Fruit fly (Drosophila melanogaster) whole organism, adult: Measurements from ENCODE around the gene CG33687.

Source experiments
- CG11617 ChIP-seq: fragments of 200-800 bp; sonication (Bioruptor generic); optimal IDR thresholded peaks from 2 replicates; lab custom pipeline; 2017; ENCODE audit warnings: mild to moderate bottlenecking, missing biosample characterization, missing genetic modification reagents, missing genetic modification characterization
- CG12768 ChIP-seq: fragments of 200-800 bp; sonication (Bioruptor generic); optimal IDR thresholded peaks from 2 replicates; lab custom pipeline; 2017; ENCODE audit warnings: missing biosample characterization, missing genetic modification characterization, mild to moderate bottlenecking, moderate library complexity, missing genetic modification reagents
- CG33017 ChIP-seq: fragments of 200-800 bp; sonication (Bioruptor generic); optimal IDR thresholded peaks from 2 replicates; lab custom pipeline; 2018; ENCODE audit warnings: missing biosample characterization, mild to moderate bottlenecking, missing genetic modification characterization, moderate library complexity
- CG5204 ChIP-seq: fragments of 200-800 bp; sonication (Bioruptor generic); optimal IDR thresholded peaks from 2 replicates; lab custom pipeline; 2016; ENCODE audit warnings: missing biosample characterization, missing genetic modification characterization
- CG7101 ChIP-seq: fragments of 200-800 bp; sonication (Bioruptor generic); optimal IDR thresholded peaks from 2 replicates; lab custom pipeline; 2018; ENCODE audit warnings: missing biosample characterization, mild to moderate bottlenecking, missing genetic modification characterization, moderate library complexity
- Clk ChIP-seq: fragments of 200-800 bp; sonication (Bioruptor generic); optimal IDR thresholded peaks from 2 replicates; lab custom pipeline; 2017; ENCODE audit warnings: missing biosample characterization, missing genetic modification characterization
- Crg-1 ChIP-seq: fragments of 200-800 bp; sonication (Bioruptor generic); optimal IDR thresholded peaks from 2 replicates; lab custom pipeline; 2016; ENCODE audit warnings: missing biosample characterization, missing genetic modification characterization
- bab1 ChIP-seq: fragments of 200-800 bp; sonication (Bioruptor generic); optimal IDR thresholded peaks from 3 replicates; lab custom pipeline; 2019; ENCODE audit warnings: missing biosample characterization, mild to moderate bottlenecking, missing genetic modification characterization, moderate library complexity
- cic ChIP-seq: fragments of 200-800 bp; sonication (Bioruptor generic); optimal IDR thresholded peaks from 2 replicates; lab custom pipeline; 2017; ENCODE audit warnings: missing biosample characterization, mild to moderate bottlenecking, missing genetic modification characterization, moderate library complexity
- kay ChIP-seq: fragments of 200-800 bp; sonication (Bioruptor generic); peaks from one replicate; lab custom pipeline; 2016; ENCODE audit warnings: missing biosample characterization, missing genetic modification characterization, borderline replicate concordance
- ovo ChIP-seq: fragments of 200-800 bp; sonication (Bioruptor generic); optimal IDR thresholded peaks from 2 replicates; lab custom pipeline; 2016; ENCODE audit warnings: missing biosample characterization, missing genetic modification characterization
- pad ChIP-seq: fragments of 200-800 bp; sonication (Bioruptor generic); optimal IDR thresholded peaks from 3 replicates; lab custom pipeline; 2017; ENCODE audit warnings: missing biosample characterization, missing genetic modification characterization, mild to moderate bottlenecking, moderate library complexity, missing genetic modification reagents
- tj ChIP-seq: fragments of 200-800 bp; sonication (Bioruptor generic); optimal IDR thresholded peaks from 3 replicates; lab custom pipeline; 2017; ENCODE audit warnings: missing biosample characterization, mild to moderate bottlenecking, missing genetic modification characterization, moderate library complexity
- toe ChIP-seq: fragments of 200-800 bp; sonication (Bioruptor generic); optimal IDR thresholded peaks from 2 replicates; lab custom pipeline; 2016; ENCODE audit warnings: missing biosample characterization, missing genetic modification characterization

- no peak for TF ChIP-seq bab1
- TF ChIP-seq CG12768 (GFP tag; lab: Kevin White, UChicago): no peak
- TF ChIP-seq CG11617 (GFP tag; lab: Kevin White, UChicago): no peak
- no peak for TF ChIP-seq CG5204 (GFP tag; lab: Kevin White, UChicago)
- no peak for TF ChIP-seq toe (GFP tag; lab: Kevin White, UChicago)
- TF ChIP-seq tj (GFP tag; lab: Kevin White, UChicago): no peak
- no peak for TF ChIP-seq CG33017 (tag; lab: Kevin White, UChicago)
- TF ChIP-seq ovo (GFP tag; lab: Kevin White, UChicago): no peak
- TF ChIP-seq kay (GFP tag; lab: Kevin White, UChicago): no peak
- no peak for TF ChIP-seq cic (GFP tag; lab: Kevin White, UChicago)
- TF ChIP-seq Crg-1 (GFP tag; lab: Kevin White, UChicago): no peak
- no peak for TF ChIP-seq pad (GFP tag; lab: Kevin White, UChicago)
- TF ChIP-seq CG7101 (tag; lab: Kevin White, UChicago): no peak
- TF ChIP-seq Clk: no peak
Observed at dm6 chr3L:16225175-16225574, 27.5 kb downstream of the CG33687 start.
